Fruit fly (Drosophila melanogaster): ENCODE measurements around the gene dco.

dm6 chr3R:31035046-31035445, 26.0 kb downstream of the dco start, which contains the start of gene CG33773:
- TF ChIP-seq Pif1B (GFP tag; optimal IDR thresholded peaks at IDR 0.05) = no peak
- TF ChIP-seq CG13204 (GFP tag; optimal IDR thresholded peaks at IDR 0.05) = no peak
- TF ChIP-seq CG9948 (tag; optimal IDR thresholded peaks at IDR 0.05) = no peak
- no peak for TF ChIP-seq CG8159 (tag; optimal IDR thresholded peaks at IDR 0.05)
- no peak for TF ChIP-seq Snoo (tag; optimal IDR thresholded peaks at IDR 0.05)
- no peak for TF ChIP-seq CG17806 (tag; optimal IDR thresholded peaks at IDR 0.05)
- no peak for TF ChIP-seq fd96Ca (GFP tag; IDR thresholded peaks at IDR 0.05)
- no peak for TF ChIP-seq D1 (tag; optimal IDR thresholded peaks at IDR 0.05)
- no peak for TF ChIP-seq CG14655 (GFP tag; optimal IDR thresholded peaks at IDR 0.05)
